Worm (Caenorhabditis elegans) whole organism, L4 larva: ENCODE data around the gene marc-5.

Experiments used
- D1046.2 ChIP-seq: fragments of 200-800 bp; sonication (Bioruptor generic); IDR thresholded peaks from 2 replicates; pipeline ENCODE4 v1.3.6; 2022; ENCODE audit warnings: missing genetic modification characterization, missing compliant biosample characterization
- F37D6.2 ChIP-seq: sonication (generic microtip); optimal IDR thresholded peaks from 2 replicates; lab custom pipeline; 2016; ENCODE audit warnings: mild to moderate bottlenecking, missing genetic modification characterization, missing compliant biosample characterization
- F49E8.2 ChIP-seq: sonication (generic microtip); optimal IDR thresholded peaks from 2 replicates; lab custom pipeline; 2016; ENCODE audit warnings: missing compliant biosample characterization, mild to moderate bottlenecking, missing genetic modification characterization, borderline replicate concordance
- T26A8.4 ChIP-seq: fragments of 200-800 bp; sonication (Bioruptor generic); IDR thresholded peaks from 2 replicates; pipeline ENCODE4 v1.3.6; 2022; ENCODE audit warnings: missing genetic modification characterization, missing compliant biosample characterization
- Y105C5A.15 ChIP-seq: fragments of 200-800 bp; sonication (Bioruptor generic); IDR thresholded peaks from 2 replicates; pipeline ENCODE4 v1.3.6; 2022; ENCODE audit warnings: missing genetic modification characterization, missing compliant biosample characterization
- ZK337.2 ChIP-seq: fragments of 200-800 bp; sonication (Bioruptor generic); IDR thresholded peaks from 2 replicates; pipeline ENCODE4 v1.3.6; 2022; ENCODE audit warnings: missing genetic modification reagents, missing genetic modification characterization, missing compliant biosample characterization
- ZK546.5 ChIP-seq, 2 experiments: sonication (generic microtip); optimal IDR thresholded peaks; 2 replicates each; lab custom pipeline; 2017; ENCODE audit warnings: missing biosample characterization in 2 of 2, missing genetic modification characterization in 2 of 2
- aha-1 ChIP-seq: fragments of 150-350 bp; peaks from one replicate; lab custom pipeline; 2014; ENCODE audit warnings: missing biosample characterization, missing genetic modification characterization
- aly-2 ChIP-seq: sonication (generic microtip); optimal IDR thresholded peaks from 2 replicates; lab custom pipeline; 2018; ENCODE audit warnings: missing biosample characterization, missing genetic modification characterization
- ama-1 ChIP-seq: fragments of 150-350 bp; optimal IDR thresholded peaks from 2 replicates; lab custom pipeline; 2014; ENCODE audit warnings: inconsistent platforms, mixed read lengths
- attf-4 ChIP-seq: sonication (generic microtip); optimal IDR thresholded peaks from 3 replicates; lab custom pipeline; 2017; ENCODE audit warnings: missing biosample characterization, missing genetic modification characterization
- ceh-62 ChIP-seq: sonication (generic microtip); optimal IDR thresholded peaks from 2 replicates; lab custom pipeline; 2017; ENCODE audit warnings: missing biosample characterization, missing genetic modification characterization
- daf-16 ChIP-seq, 3 experiments: sonication (generic microtip); optimal IDR thresholded peaks; 2 replicates each; lab custom pipeline; 2016 to 2017; ENCODE audit warnings: missing genetic modification characterization in 3 of 3, missing genetic modification reagents in 3 of 3, mild to moderate bottlenecking in 2 of 3, missing compliant biosample characterization in 2 of 3, missing biosample characterization in 1 of 3, moderate library complexity in 1 of 3
- dmd-6 ChIP-seq: fragments of 200-800 bp; sonication (Bioruptor generic); IDR thresholded peaks from 2 replicates; pipeline ENCODE4 v1.3.6; 2022; ENCODE audit warnings: missing genetic modification reagents, missing genetic modification characterization, missing compliant biosample characterization
- dve-1 ChIP-seq: sonication (generic microtip); optimal IDR thresholded peaks from 2 replicates; lab custom pipeline; 2017; ENCODE audit warnings: antibody characterized with exemption, mild to moderate bottlenecking, missing genetic modification characterization, missing compliant biosample characterization; ENCODE audit not compliant: insufficient read depth
- fkh-10 ChIP-seq: fragments of 150-350 bp; optimal IDR thresholded peaks from 2 replicates; lab custom pipeline; 2014; ENCODE audit warnings: missing biosample characterization, missing genetic modification reagents, missing genetic modification characterization
- hlh-11 ChIP-seq: fragments of 200-800 bp; sonication (Bioruptor generic); optimal IDR thresholded peaks from 2 replicates; lab custom pipeline; 2018; ENCODE audit warnings: mild to moderate bottlenecking, missing genetic modification characterization, missing compliant biosample characterization
- hlh-30 ChIP-seq: sonication (generic microtip); optimal IDR thresholded peaks from 2 replicates; lab custom pipeline; 2017; ENCODE audit warnings: antibody characterized with exemption, mild to moderate bottlenecking, missing genetic modification characterization, missing compliant biosample characterization; ENCODE audit not compliant: insufficient read depth
- hmg-1.1 ChIP-seq: fragments of 200-800 bp; sonication (Bioruptor generic); IDR thresholded peaks from 2 replicates; pipeline ENCODE4 v1.3.6; 2022; ENCODE audit warnings: missing genetic modification reagents, missing genetic modification characterization, missing compliant biosample characterization
- jun-1 ChIP-seq: fragments of 150-350 bp; optimal IDR thresholded peaks from 2 replicates; lab custom pipeline; 2014; ENCODE audit warnings: missing biosample characterization, missing genetic modification reagents, missing genetic modification characterization
- lin-1 ChIP-seq: fragments of 200-800 bp; sonication (Bioruptor generic); IDR thresholded peaks from 2 replicates; pipeline ENCODE4 v1.3.6; 2022; ENCODE audit warnings: missing genetic modification reagents, missing genetic modification characterization, missing compliant biosample characterization
- lin-39 ChIP-seq: fragments of 150-350 bp; optimal IDR thresholded peaks from 2 replicates; lab custom pipeline; 2014; ENCODE audit warnings: missing biosample characterization, missing genetic modification reagents, missing genetic modification characterization
- lir-3 ChIP-seq: sonication (generic microtip); optimal IDR thresholded peaks from 2 replicates; lab custom pipeline; 2016; ENCODE audit warnings: mild to moderate bottlenecking, missing genetic modification characterization, missing compliant biosample characterization
- lsy-2 ChIP-seq, 2 experiments: fragments of 150-350 bp in 1 of 2; sonication (generic microtip) in 1 of 2; optimal IDR thresholded peaks; 2 replicates each; lab custom pipeline; 2014 to 2017; ENCODE audit warnings: missing biosample characterization in 2 of 2, missing genetic modification characterization in 2 of 2
- madf-5 ChIP-seq, 2 experiments: fragments of 200-800 bp; sonication (Bioruptor generic); IDR thresholded peaks; 2 replicates each; pipeline ENCODE4 v1.3.6; 2022; ENCODE audit warnings: missing compliant biosample characterization in 2 of 2, missing genetic modification characterization in 2 of 2
- mdl-1 ChIP-seq, 2 experiments: fragments of 150-350 bp in 1 of 2; sonication (generic microtip) in 1 of 2; optimal IDR thresholded peaks; 2 replicates each; lab custom pipeline; 2014 to 2017; ENCODE audit warnings: missing biosample characterization in 2 of 2, missing genetic modification characterization in 2 of 2
- mdt-29 ChIP-seq: fragments of 200-800 bp; sonication (Bioruptor generic); IDR thresholded peaks from 2 replicates; pipeline ENCODE4 v1.3.6; 2022; ENCODE audit warnings: missing genetic modification reagents, missing genetic modification characterization, missing compliant biosample characterization
- mes-2 ChIP-seq: sonication (generic microtip); optimal IDR thresholded peaks from 2 replicates; lab custom pipeline; 2016; ENCODE audit warnings: missing genotype, mild to moderate bottlenecking, missing genetic modification characterization, missing compliant biosample characterization; ENCODE audit not compliant: poor library complexity, severe bottlenecking
- mxl-2 ChIP-seq: fragments of 200-800 bp; sonication (Bioruptor generic); conservative IDR thresholded peaks from 2 replicates; pipeline ENCODE4 v1.3.6; 2022; ENCODE audit warnings: missing genetic modification reagents, missing genetic modification characterization, missing compliant biosample characterization
- nhr-111 ChIP-seq: fragments of 200-800 bp; sonication (Bioruptor generic); optimal IDR thresholded peaks from 2 replicates; lab custom pipeline; 2018; ENCODE audit warnings: mild to moderate bottlenecking, missing genetic modification characterization, missing compliant biosample characterization
- nhr-28 ChIP-seq: fragments of 150-350 bp; optimal IDR thresholded peaks from 2 replicates; lab custom pipeline; 2014; ENCODE audit warnings: missing biosample characterization, missing genetic modification characterization
- nhr-42 ChIP-seq: fragments of 200-800 bp; sonication (Bioruptor generic); IDR thresholded peaks from 2 replicates; pipeline ENCODE4 v1.3.6; 2022; ENCODE audit warnings: missing genetic modification characterization, missing compliant biosample characterization
- nhr-76 ChIP-seq: fragments of 150-350 bp; optimal IDR thresholded peaks from 2 replicates; lab custom pipeline; 2014; ENCODE audit warnings: missing biosample characterization, missing genetic modification characterization
- nhr-77 ChIP-seq: fragments of 150-350 bp; optimal IDR thresholded peaks from 2 replicates; lab custom pipeline; 2014; ENCODE audit warnings: missing biosample characterization, missing genetic modification characterization
- pha-4 ChIP-seq, 2 experiments: fragments of 150-350 bp in 1 of 2; fragments of 200-800 bp in 1 of 2; sonication (Bioruptor generic) in 1 of 2; IDR thresholded peaks in 1 of 2; optimal IDR thresholded peaks in 1 of 2; 2 replicates each; pipeline versions ENCODE4 v1.3.6 to Lab custom; 2014 to 2022; ENCODE audit warnings: missing genetic modification characterization in 2 of 2, missing genetic modification reagents in 2 of 2, missing biosample characterization in 1 of 2, missing compliant biosample characterization in 1 of 2
- pqm-1 ChIP-seq: sonication (generic microtip); optimal IDR thresholded peaks from 2 replicates; lab custom pipeline; 2017; ENCODE audit warnings: missing biosample characterization, missing genetic modification characterization
- rbr-2 ChIP-seq: sonication (generic microtip); optimal IDR thresholded peaks from 2 replicates; lab custom pipeline; 2016; ENCODE audit warnings: missing genotype, missing genetic modification characterization, missing compliant biosample characterization
- snpc-1.2 ChIP-seq: fragments of 200-800 bp; sonication (Bioruptor generic); IDR thresholded peaks from 2 replicates; pipeline ENCODE4 v1.3.6; 2022; ENCODE audit warnings: missing genetic modification reagents, missing genetic modification characterization, missing compliant biosample characterization
- snpc-4 ChIP-seq: fragments of 150-350 bp; optimal IDR thresholded peaks from 2 replicates; lab custom pipeline; 2014; ENCODE audit warnings: missing biosample characterization, missing genetic modification characterization
- tag-97 ChIP-seq: fragments of 200-800 bp; sonication (Bioruptor generic); IDR thresholded peaks from 2 replicates; pipeline ENCODE4 v1.3.6; 2022; ENCODE audit warnings: missing genetic modification characterization, missing compliant biosample characterization
- unc-39 ChIP-seq: sonication (generic microtip); optimal IDR thresholded peaks from 2 replicates; lab custom pipeline; 2017; ENCODE audit warnings: missing biosample characterization, missing genetic modification characterization
- zfp-3 ChIP-seq: fragments of 200-800 bp; sonication (Bioruptor generic); conservative IDR thresholded peaks from 2 replicates; pipeline ENCODE4 v1.3.6; 2022; ENCODE audit warnings: missing genetic modification reagents, missing genetic modification characterization, missing compliant biosample characterization
- zip-11 ChIP-seq: fragments of 200-800 bp; sonication (Bioruptor generic); IDR thresholded peaks from 2 replicates; pipeline ENCODE4 v1.3.6; 2022; ENCODE audit warnings: missing genetic modification characterization, missing compliant biosample characterization
- zip-2 ChIP-seq: fragments of 150-350 bp; optimal IDR thresholded peaks from 2 replicates; lab custom pipeline; 2014; ENCODE audit warnings: missing biosample characterization, missing genetic modification characterization
- ztf-11 ChIP-seq: fragments of 150-350 bp; optimal IDR thresholded peaks from 2 replicates; lab custom pipeline; 2014; ENCODE audit warnings: missing biosample characterization, missing genetic modification characterization

The marc-5 gene

ce11 chrII:12352115-12352514 lies 27.2 kb downstream of the marc-5 start, which contains the start of gene ras-1 (continued):
- TF ChIP-seq hlh-11 (tag; lab: Kevin White, UChicago) = peak; percentile 56
- peak; percentile 58 for TF ChIP-seq dve-1 (tag; lab: Kevin White, UChicago)
- peak; percentile 34 for TF ChIP-seq nhr-28 (tag; lab: Kevin White, UChicago)

ce11 chrII:12350737-12351275 lies 28.5 kb downstream of the marc-5 start:
- TF ChIP-seq aha-1 (tag; lab: Kevin White, UChicago) (peak; percentile 40), lsy-2 (tag; optimal IDR thresholded peaks at IDR 0.05; lab: Kevin White, UChicago) (peak in 1 of 2 experiments; percentile 40), jun-1 (tag; lab: Kevin White, UChicago) (no peak), mes-2 (tag; lab: Kevin White, UChicago) (peak; percentile 30), pha-4 (GFP tag; IDR thresholded peaks at IDR 0.05; lab: Robert Waterston, UW) (no peak), pha-4 (tag; optimal IDR thresholded peaks at IDR 0.05; lab: Kevin White, UChicago) (no peak), nhr-28 (tag; lab: Kevin White, UChicago) (peak; percentile 43), mdl-1 (tag; optimal IDR thresholded peaks at IDR 0.05; lab: Kevin White, UChicago) (peak in 1 of 2 experiments; percentile 9)

ce11 chrII:12349866-12350265 lies 29.5 kb downstream of the marc-5 start:
- TF ChIP-seq D1046.2 (GFP tag; lab: Robert Waterston, UW) = no peak
- TF ChIP-seq madf-5 (GFP tag; IDR thresholded peaks at IDR 0.05; lab: Robert Waterston, UW) = no peak
- TF ChIP-seq mxl-2 (GFP tag; lab: Robert Waterston, UW) = no peak
- 0 out of 2 replicates have a peak, but pooled peaks have one; percentile 46 for TF ChIP-seq T26A8.4 (GFP tag; lab: Robert Waterston, UW)
- no peak for TF ChIP-seq pha-4 (GFP tag; IDR thresholded peaks at IDR 0.05; lab: Robert Waterston, UW)
- no peak for TF ChIP-seq pha-4 (tag; optimal IDR thresholded peaks at IDR 0.05; lab: Kevin White, UChicago)
- TF ChIP-seq F49E8.2 (tag; lab: Kevin White, UChicago) = no peak
- no peak for TF ChIP-seq ZK337.2 (GFP tag; lab: Robert Waterston, UW)
- no peak for TF ChIP-seq nhr-111 (GFP tag; lab: Kevin White, UChicago)
- TF ChIP-seq daf-16 (GFP tag; optimal IDR thresholded peaks at IDR 0.05; lab: Kevin White, UChicago) = no peak
- TF ChIP-seq daf-16 (tag; optimal IDR thresholded peaks at IDR 0.05; lab: Kevin White, UChicago) = peak; percentile 19
- TF ChIP-seq snpc-4 (tag; lab: Kevin White, UChicago) = no peak
- no peak for TF ChIP-seq dmd-6 (GFP tag; lab: Robert Waterston, UW)
- TF ChIP-seq jun-1 (tag; lab: Kevin White, UChicago) = no peak
- TF ChIP-seq rbr-2 (tag; lab: Kevin White, UChicago) = no peak
- no peak for TF ChIP-seq zip-11 (GFP tag; lab: Robert Waterston, UW)
- TF ChIP-seq F37D6.2 (tag; lab: Kevin White, UChicago) = no peak
- TF ChIP-seq dve-1 (tag; lab: Kevin White, UChicago) = peak; percentile 53
- TF ChIP-seq ceh-62 = no peak
- no peak for TF ChIP-seq unc-39 (tag; lab: Kevin White, UChicago)
- TF ChIP-seq ztf-11 (tag; lab: Kevin White, UChicago) = no peak
- no peak for TF ChIP-seq mdt-29 (GFP tag; lab: Robert Waterston, UW)
- no peak for TF ChIP-seq hmg-1.1 (GFP tag; lab: Robert Waterston, UW)
- TF ChIP-seq nhr-76 (tag; lab: Kevin White, UChicago) = no peak
- no peak for TF ChIP-seq zfp-3 (GFP tag; lab: Robert Waterston, UW)
- no peak for TF ChIP-seq pqm-1 (tag; lab: Kevin White, UChicago)
- no peak for TF ChIP-seq nhr-77 (tag; lab: Kevin White, UChicago)
- no peak for TF ChIP-seq tag-97 (GFP tag; lab: Robert Waterston, UW)
- TF ChIP-seq ZK546.5 (tag; optimal IDR thresholded peaks at IDR 0.05; lab: Kevin White, UChicago) = no peak
- no peak for TF ChIP-seq nhr-42 (GFP tag; lab: Robert Waterston, UW)
- TF ChIP-seq nhr-28 (tag; lab: Kevin White, UChicago) = peak; percentile 32
- peak; percentile 7 for TF ChIP-seq hlh-11 (tag; lab: Kevin White, UChicago)
- no peak for TF ChIP-seq lir-3 (tag; lab: Kevin White, UChicago)
- TF ChIP-seq lin-39 = no peak
- no peak for TF ChIP-seq Y105C5A.15 (GFP tag; lab: Robert Waterston, UW)
- TF ChIP-seq attf-4 (tag; lab: Kevin White, UChicago) = no peak
- TF ChIP-seq snpc-1.2 = no peak
- no peak for TF ChIP-seq ama-1 (lab: Kevin White, UChicago)
- no peak for TF ChIP-seq aly-2 (tag; lab: Kevin White, UChicago)
- TF ChIP-seq zip-2 (tag; lab: Kevin White, UChicago) = no peak
- TF ChIP-seq hlh-30 (tag; lab: Kevin White, UChicago) = peak; percentile 35
- TF ChIP-seq lin-1 (GFP tag; lab: Robert Waterston, UW) = no peak
- TF ChIP-seq fkh-10 (GFP tag; lab: Kevin White, UChicago) = no peak
